Fruit fly (Drosophila melanogaster) whole organism: ENCODE measurements around the gene Fkbp39.

Experiments
- CG8478 ChIP-seq: fragments of >200 bp; optimal IDR thresholded peaks from 2 replicates; lab custom pipeline; 2018; ENCODE audit warnings: inconsistent platforms
- Dll ChIP-seq: fragments of >200 bp; optimal IDR thresholded peaks from 2 replicates; lab custom pipeline; 2017
- EcR ChIP-seq, 2 experiments: fragments of >200 bp; optimal IDR thresholded peaks; 2 replicates each; lab custom pipeline; 2017; ENCODE audit warnings: missing biosample characterization in 2 of 2, missing genetic modification characterization in 2 of 2, missing genetic modification reagents in 2 of 2
- pan ChIP-seq: fragments of >200 bp; optimal IDR thresholded peaks from 2 replicates; lab custom pipeline; 2017
- psq ChIP-seq: fragments of >200 bp; optimal IDR thresholded peaks from 2 replicates; lab custom pipeline; 2017
- usp ChIP-seq: fragments of >200 bp; optimal IDR thresholded peaks from 2 replicates; lab custom pipeline; 2017; ENCODE audit warnings: missing biosample characterization, missing genetic modification characterization, mixed read lengths

Fkbp39 gene

dm6 chr3R:15320747-15321085, 12.2 kb downstream of the Fkbp39 start, which contains the start of gene ear:
Gene ear, plus strand, starts transcription at chr3R:15320756.
- TF ChIP-seq CG8478 (no peak), Dll (lab: Kevin White, UChicago) (no peak), usp (GFP tag; lab: Kevin White, UChicago) (no peak), EcR (GFP tag; optimal IDR thresholded peaks at IDR 0.05; lab: Kevin White, UChicago) (no peak), pan (lab: Kevin White, UChicago) (no peak), psq (lab: Kevin White, UChicago) (no peak)

dm6 chr3R:15319912-15320746, 12.8 kb downstream of the Fkbp39 start, which contains the start of the genes CG6276 and CG44040:
Gene CG6276, minus strand, starts transcription at chr3R:15320069.
Gene CG44040, plus strand, starts transcription at chr3R:15320378.
- TF ChIP-seq EcR (GFP tag; optimal IDR thresholded peaks at IDR 0.05; lab: Kevin White, UChicago) (no peak), usp (GFP tag; lab: Kevin White, UChicago) (no peak), CG8478 (no peak), pan (lab: Kevin White, UChicago) (no peak), psq (lab: Kevin White, UChicago) (no peak), Dll (lab: Kevin White, UChicago) (no peak)

dm6 chr3R:15316326-15316725, 16.6 kb downstream of the Fkbp39 start, which contains the start of gene CG14866:
Gene CG14866, plus strand, starts transcription at chr3R:15316471.
- TF ChIP-seq psq (lab: Kevin White, UChicago) (no peak), EcR (GFP tag; optimal IDR thresholded peaks at IDR 0.05; lab: Kevin White, UChicago) (no peak), CG8478 (no peak), usp (GFP tag; lab: Kevin White, UChicago) (no peak)

- no peak for TF ChIP-seq CG8478
- no peak for TF ChIP-seq psq (lab: Kevin White, UChicago)
- TF ChIP-seq EcR (GFP tag; optimal IDR thresholded peaks at IDR 0.05; lab: Kevin White, UChicago), result no peak
These were observed 19.1 kb downstream of the Fkbp39 start for dm6 chr3R:15313836-15314235.

- TF ChIP-seq EcR (GFP tag; optimal IDR thresholded peaks at IDR 0.05; lab: Kevin White, UChicago), result no peak
- TF ChIP-seq pan (lab: Kevin White, UChicago), result no peak
These were observed 22.2 kb downstream of the Fkbp39 start for dm6 chr3R:15310695-15311094.

- TF ChIP-seq psq (lab: Kevin White, UChicago) (no peak), Dll (lab: Kevin White, UChicago) (no peak), CG8478 (no peak), EcR (GFP tag; optimal IDR thresholded peaks at IDR 0.05; lab: Kevin White, UChicago) (no peak), usp (GFP tag; lab: Kevin White, UChicago) (no peak), pan (lab: Kevin White, UChicago) (no peak)
These were observed 23.0 kb downstream of the Fkbp39 start, which contains the start of gene Tm2 for dm6 chr3R:15309924-15310323. Gene Tm2, plus strand, starts transcription at chr3R:15310193.

- no peak for TF ChIP-seq EcR (GFP tag; optimal IDR thresholded peaks at IDR 0.05; lab: Kevin White, UChicago)
- TF ChIP-seq psq (lab: Kevin White, UChicago), result no peak
- no peak for TF ChIP-seq usp (GFP tag; lab: Kevin White, UChicago)
- no peak for TF ChIP-seq CG8478
- no peak for TF ChIP-seq pan (lab: Kevin White, UChicago)
- no peak for TF ChIP-seq Dll (lab: Kevin White, UChicago)
These were observed 27.7 kb downstream of the Fkbp39 start for dm6 chr3R:15305246-15305645.

dm6 chr3R:15297904-15298303, 35.0 kb downstream of the Fkbp39 start:
- TF ChIP-seq pan (lab: Kevin White, UChicago) (no peak), CG8478 (no peak), psq (lab: Kevin White, UChicago) (no peak), usp (GFP tag; lab: Kevin White, UChicago) (no peak), Dll (lab: Kevin White, UChicago) (no peak), EcR (GFP tag; optimal IDR thresholded peaks at IDR 0.05; lab: Kevin White, UChicago) (no peak)

dm6 chr3R:15293878-15294350, 39.0 kb downstream of the Fkbp39 start:
- TF ChIP-seq pan (lab: Kevin White, UChicago), result no peak
- TF ChIP-seq usp (GFP tag; lab: Kevin White, UChicago), result no peak
- TF ChIP-seq CG8478, result no peak
- no peak for TF ChIP-seq psq (lab: Kevin White, UChicago)
- no peak for TF ChIP-seq Dll (lab: Kevin White, UChicago)
- no peak for TF ChIP-seq EcR (GFP tag; optimal IDR thresholded peaks at IDR 0.05; lab: Kevin White, UChicago)

dm6 chr3R:15293005-15293877, 39.7 kb downstream of the Fkbp39 start:
- TF ChIP-seq psq (lab: Kevin White, UChicago), result no peak
- TF ChIP-seq Dll (lab: Kevin White, UChicago), result no peak
- TF ChIP-seq EcR (GFP tag; optimal IDR thresholded peaks at IDR 0.05; lab: Kevin White, UChicago), result no peak
- no peak for TF ChIP-seq usp (GFP tag; lab: Kevin White, UChicago)
- no peak for TF ChIP-seq CG8478

dm6 chr3R:15292241-15293004, 40.5 kb downstream of the Fkbp39 start:
- TF ChIP-seq Dll (lab: Kevin White, UChicago) (no peak), CG8478 (no peak), EcR (GFP tag; optimal IDR thresholded peaks at IDR 0.05; lab: Kevin White, UChicago) (no peak), pan (lab: Kevin White, UChicago) (no peak), psq (lab: Kevin White, UChicago) (no peak), usp (GFP tag; lab: Kevin White, UChicago) (no peak)
